Fruit fly (Drosophila melanogaster): ENCODE measurements around the gene CG33306.

CG33306 gene

DNA sequence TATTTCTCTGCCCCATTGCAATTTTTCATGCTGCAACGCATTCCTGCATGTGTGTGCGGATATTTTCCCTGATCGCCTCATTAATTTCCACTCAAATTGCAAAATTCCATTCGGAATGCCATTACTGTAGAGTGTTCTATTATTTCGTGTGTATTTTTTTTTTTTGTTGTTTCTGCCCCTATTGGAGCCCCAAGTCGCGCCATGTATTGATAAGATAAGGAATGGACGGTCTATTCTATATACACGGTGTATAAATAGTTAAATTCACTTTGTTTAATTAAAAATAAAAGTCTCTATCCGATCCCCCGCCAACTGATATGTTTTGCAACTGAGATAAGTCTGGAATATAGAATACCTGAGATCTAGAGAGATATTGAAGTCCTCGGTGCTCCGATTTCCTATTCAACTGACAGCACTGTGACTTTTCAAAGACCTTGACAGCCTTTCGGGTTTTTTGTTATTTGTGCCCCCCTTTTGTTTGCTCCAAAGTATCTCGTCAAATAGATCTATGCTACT is 37.9 kb upstream of the CG33306 start:
- TF ChIP-seq HLH106 (tag; optimal IDR thresholded peaks at IDR 0.05) (no peak), Rel (GFP tag; optimal IDR thresholded peaks at IDR 0.05) (no peak), Rel (tag; optimal IDR thresholded peaks at IDR 0.05) (peak; percentile 34)

DNA sequence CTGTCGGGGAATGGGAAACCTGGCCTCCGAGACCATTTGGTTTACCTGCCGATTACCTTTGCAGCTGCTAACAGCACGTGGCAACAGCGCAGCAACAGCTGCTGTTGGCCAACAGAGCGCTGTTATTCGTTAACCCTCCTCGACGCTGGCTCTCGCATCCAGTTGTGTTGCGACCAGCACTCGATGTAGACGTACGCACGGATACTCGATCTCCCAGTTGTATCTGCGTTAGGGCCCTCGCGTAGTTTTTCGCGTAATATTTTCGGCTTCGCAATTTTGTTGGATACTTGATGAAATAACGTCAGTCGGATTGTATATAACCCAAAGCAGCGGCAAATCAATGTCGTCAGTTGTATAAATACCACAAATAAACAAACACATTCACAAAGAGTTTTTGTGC is 35.3 kb upstream of the CG33306 start:
- peak; percentile 14 for TF ChIP-seq br (GFP tag; optimal IDR thresholded peaks at IDR 0.05)
- peak; percentile 3 for TF ChIP-seq rgr (GFP tag; optimal IDR thresholded peaks at IDR 0.05)
- TF ChIP-seq pan (optimal IDR thresholded peaks at IDR 0.05) = no peak
- TF ChIP-seq Sp1 (GFP tag; optimal IDR thresholded peaks at IDR 0.05) = no peak
- TF ChIP-seq CrebA (GFP tag; optimal IDR thresholded peaks at IDR 0.05; ENCODE audit: borderline replicate concordance) = no peak
- no peak for TF ChIP-seq sv (GFP tag; optimal IDR thresholded peaks at IDR 0.05)
- peak; percentile 22 for TF ChIP-seq tai (GFP tag; optimal IDR thresholded peaks at IDR 0.05)
- no peak for TF ChIP-seq CG32264 (GFP tag; optimal IDR thresholded peaks at IDR 0.05)
- peak; percentile 80 for TF ChIP-seq Hr83 (GFP tag; optimal IDR thresholded peaks at IDR 0.05; ENCODE audit: poor library complexity, severe bottlenecking)
- TF ChIP-seq Dif (GFP tag; optimal IDR thresholded peaks at IDR 0.05; ENCODE audit: partially characterized antibody) = peak; percentile 34
- TF ChIP-seq Rel (GFP tag; optimal IDR thresholded peaks at IDR 0.05) = no peak
- peak; percentile 19 for TF ChIP-seq Rel (tag; optimal IDR thresholded peaks at IDR 0.05)
- no peak for TF ChIP-seq Mio (GFP tag; optimal IDR thresholded peaks at IDR 0.05)
- peak; percentile 62 for TF ChIP-seq h (GFP tag; optimal IDR thresholded peaks at IDR 0.05)
- TF ChIP-seq woc (GFP tag; optimal IDR thresholded peaks at IDR 0.05) = no peak

DNA sequence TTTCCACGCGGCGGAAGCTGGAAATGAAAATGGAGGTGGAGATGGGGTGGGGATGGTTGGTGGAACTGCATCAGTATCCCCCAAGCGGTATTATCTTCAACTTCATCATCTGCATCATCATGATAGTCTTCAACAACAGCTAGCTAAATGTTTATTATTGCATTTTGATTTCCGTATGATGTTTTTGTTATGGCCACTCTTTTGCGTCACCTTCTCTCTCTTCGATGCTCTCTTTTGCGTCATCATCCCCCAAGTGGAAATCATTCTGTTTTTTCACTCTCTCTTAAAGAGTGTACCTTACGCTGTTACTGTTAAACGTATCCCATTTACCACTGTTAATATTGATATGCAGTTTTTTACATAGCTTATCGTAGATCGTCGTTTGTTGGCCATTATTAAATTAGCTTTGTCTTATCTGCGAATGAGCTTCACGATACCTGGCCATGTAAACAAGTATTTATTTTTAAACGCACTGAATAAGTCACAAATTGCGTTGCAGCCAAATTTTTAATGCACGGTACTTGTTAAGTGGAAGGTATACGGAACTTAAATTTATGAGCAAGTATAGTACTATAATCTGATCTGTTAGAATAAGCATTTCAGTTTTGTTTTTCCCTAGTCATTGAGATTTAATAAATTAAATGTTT is 34.5 kb upstream of the CG33306 start:
- no peak for TF ChIP-seq dsf (GFP tag; optimal IDR thresholded peaks at IDR 0.05; ENCODE audit: borderline replicate concordance)
- no peak for TF ChIP-seq Myc (optimal IDR thresholded peaks at IDR 0.05)
- TF ChIP-seq sage (GFP tag; optimal IDR thresholded peaks at IDR 0.05) = peak; percentile 21
- no peak for TF ChIP-seq rgr (GFP tag; optimal IDR thresholded peaks at IDR 0.05)
- TF ChIP-seq Mio (GFP tag; optimal IDR thresholded peaks at IDR 0.05) = no peak
- no peak for TF ChIP-seq jim (GFP tag; optimal IDR thresholded peaks at IDR 0.05)
- peak; percentile 59 for TF ChIP-seq Vsx2 (GFP tag; optimal IDR thresholded peaks at IDR 0.05; ENCODE audit: partially characterized antibody)
- no peak for TF ChIP-seq psq (GFP tag; optimal IDR thresholded peaks at IDR 0.05)
- TF ChIP-seq Hr83 (GFP tag; optimal IDR thresholded peaks at IDR 0.05; ENCODE audit: poor library complexity, severe bottlenecking) = no peak
- TF ChIP-seq brk (GFP tag; optimal IDR thresholded peaks at IDR 0.05) = peak; percentile 55
- TF ChIP-seq Rel (GFP tag; optimal IDR thresholded peaks at IDR 0.05) = no peak
- TF ChIP-seq Rel (tag; optimal IDR thresholded peaks at IDR 0.05) = no peak
- no peak for TF ChIP-seq Abd-B (GFP tag; optimal IDR thresholded peaks at IDR 0.05)
- TF ChIP-seq N (GFP tag; optimal IDR thresholded peaks at IDR 0.05) = no peak
- TF ChIP-seq Sp1 (GFP tag; optimal IDR thresholded peaks at IDR 0.05) = no peak
- no peak for TF ChIP-seq woc (GFP tag; optimal IDR thresholded peaks at IDR 0.05)
- no peak for TF ChIP-seq h (GFP tag; optimal IDR thresholded peaks at IDR 0.05)

DNA sequence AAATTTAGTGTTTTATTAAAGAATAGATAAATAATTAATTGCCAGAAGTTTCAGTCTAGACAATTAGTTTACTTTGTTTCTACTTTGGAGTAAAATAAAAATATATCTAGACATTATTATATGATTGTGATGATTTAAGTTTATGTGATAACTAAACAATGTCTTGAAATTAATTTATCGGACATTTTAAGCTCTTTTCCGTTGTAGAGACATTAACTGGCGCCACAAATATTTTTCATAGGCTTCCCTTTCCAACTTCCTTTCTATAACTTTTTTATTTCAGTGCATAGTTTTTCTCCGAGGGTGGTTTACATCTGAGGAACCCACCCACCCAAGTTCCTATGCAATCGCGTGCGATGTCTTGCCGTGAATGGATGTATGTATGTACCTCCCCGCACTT is 33.2 kb upstream of the CG33306 start:
- TF ChIP-seq Sp1 (GFP tag; optimal IDR thresholded peaks at IDR 0.05) (no peak), rgr (GFP tag; optimal IDR thresholded peaks at IDR 0.05) (no peak), Dif (GFP tag; optimal IDR thresholded peaks at IDR 0.05; ENCODE audit: partially characterized antibody) (no peak), Abd-B (GFP tag; optimal IDR thresholded peaks at IDR 0.05) (no peak), CG32264 (GFP tag; optimal IDR thresholded peaks at IDR 0.05) (no peak), dmrt93B (GFP tag; optimal IDR thresholded peaks at IDR 0.05) (no peak), pan (optimal IDR thresholded peaks at IDR 0.05) (no peak), h (GFP tag; optimal IDR thresholded peaks at IDR 0.05) (no peak), Rel (GFP tag; optimal IDR thresholded peaks at IDR 0.05) (no peak), Rel (tag; optimal IDR thresholded peaks at IDR 0.05) (no peak), fru (GFP tag; optimal IDR thresholded peaks at IDR 0.05) (no peak), Hnf4 (GFP tag; optimal IDR thresholded peaks at IDR 0.05) (no peak), HLH106 (tag; optimal IDR thresholded peaks at IDR 0.05) (no peak), dl (GFP tag; optimal IDR thresholded peaks at IDR 0.05; ENCODE audit: insufficient read depth in 1 of 2, partially characterized antibody in 2 of 2) (no peak), woc (GFP tag; optimal IDR thresholded peaks at IDR 0.05) (no peak), sage (GFP tag; optimal IDR thresholded peaks at IDR 0.05) (no peak), br (GFP tag; optimal IDR thresholded peaks at IDR 0.05) (no peak), Vsx2 (GFP tag; optimal IDR thresholded peaks at IDR 0.05; ENCODE audit: partially characterized antibody) (no peak), dsf (GFP tag; optimal IDR thresholded peaks at IDR 0.05; ENCODE audit: borderline replicate concordance) (no peak), Hr83 (GFP tag; optimal IDR thresholded peaks at IDR 0.05; ENCODE audit: poor library complexity, severe bottlenecking) (no peak)

All from whole organism, wandering third instar larva.